Fruit fly (Drosophila melanogaster) ovary, adult (tissue): ENCODE results near the gene TwdlV.

Source experiments
- CG17801 ChIP-seq: fragments of 200-800 bp; optimal IDR thresholded peaks from 2 replicates; lab custom pipeline; 2019; ENCODE audit warnings: missing biosample characterization, mild to moderate bottlenecking, missing genetic modification characterization, moderate library complexity; ENCODE audit not compliant: partially characterized antibody

The TwdlV gene

DNA sequence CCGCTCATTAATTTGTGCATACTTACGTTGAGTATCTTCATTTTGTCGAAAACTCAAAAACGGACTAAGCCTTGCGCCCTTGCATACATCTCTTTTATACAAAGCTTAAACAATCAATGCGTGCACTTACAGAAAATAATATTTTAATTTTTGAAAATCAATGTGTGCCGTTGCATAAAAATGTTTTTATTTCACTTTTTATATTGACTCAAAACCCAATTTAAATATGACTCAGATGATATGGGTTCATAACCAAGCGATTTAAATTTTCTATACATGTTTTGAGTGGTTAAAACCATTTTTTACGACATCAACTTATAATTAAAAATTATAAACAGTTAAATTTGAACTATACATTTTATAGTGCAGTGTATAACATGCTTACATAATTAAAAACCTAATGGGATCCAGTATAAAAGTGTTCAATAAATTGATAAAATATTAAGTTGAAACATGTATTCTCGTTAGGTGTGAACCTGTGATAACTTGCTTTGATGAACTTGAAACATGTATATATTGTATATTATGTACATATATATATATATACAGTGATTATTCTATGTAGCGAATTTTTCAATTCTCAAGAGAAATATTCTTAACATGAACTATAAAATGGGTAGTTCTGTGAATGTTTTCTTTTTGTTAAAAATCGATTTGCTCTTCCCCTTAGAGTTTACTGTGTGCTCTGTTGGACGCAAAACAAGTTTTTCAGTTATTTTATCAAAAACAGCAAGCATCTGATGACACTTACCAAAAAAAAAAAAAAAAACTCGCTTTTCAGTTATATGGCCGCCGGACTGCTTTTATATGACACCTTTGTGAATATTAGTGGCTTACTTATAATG lies 11.2 kb upstream of the TwdlV start, which contains the start of gene CG34305:
CG34305 (minus strand) TSS at position 51 of the 845 bp plus-strand sequence.
- TF ChIP-seq CG17801 (GFP tag; lab: Kevin White, UChicago), result no peak

DNA sequence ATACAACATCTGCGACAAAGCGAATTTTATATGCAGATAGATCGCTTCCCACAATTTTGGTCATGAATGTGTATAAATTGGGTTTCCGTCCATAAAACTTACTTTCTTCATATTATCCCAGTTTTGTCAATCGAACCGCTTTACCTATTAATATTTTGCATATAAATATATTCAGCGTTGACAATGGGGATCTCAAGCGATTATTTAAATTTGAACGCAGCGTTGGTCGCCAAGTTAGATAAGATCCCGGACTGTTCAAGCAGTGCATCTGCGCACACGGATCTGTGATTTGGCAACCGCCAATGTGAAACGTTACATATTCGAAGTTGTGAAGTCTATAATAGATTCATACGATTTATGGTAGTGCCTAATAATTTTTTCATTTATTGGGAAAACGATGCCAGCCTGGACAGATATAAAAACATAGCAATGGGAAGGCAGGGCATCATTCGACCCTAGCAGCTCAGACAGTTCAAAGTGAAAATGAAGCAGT lies 7.9 kb upstream of the TwdlV start, which contains the start of gene TwdlF:
TwdlF (plus strand) TSS at position 443 of the 493 bp plus-strand sequence.
- no peak for TF ChIP-seq CG17801 (GFP tag; lab: Kevin White, UChicago)

DNA sequence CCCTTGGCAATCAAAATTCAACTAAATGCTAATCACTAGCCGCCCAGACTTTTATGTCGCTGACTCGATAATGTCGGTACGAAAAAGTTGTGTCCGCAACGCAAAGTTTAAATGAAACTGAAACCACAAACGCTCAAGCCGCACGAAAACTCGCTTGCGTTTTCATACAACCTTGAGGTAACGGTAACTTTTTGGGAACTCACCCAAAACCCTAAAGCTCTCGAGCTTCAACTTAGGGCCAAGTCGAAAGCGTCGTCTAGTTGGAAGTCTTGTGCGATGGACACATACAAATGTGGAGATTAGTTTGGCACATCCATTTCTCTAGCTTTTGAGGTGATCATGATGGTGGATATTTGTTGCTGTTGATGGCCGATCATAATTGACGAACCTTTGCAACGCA lies 4.6 kb upstream of the TwdlV start:
- no peak for TF ChIP-seq CG17801 (GFP tag; lab: Kevin White, UChicago)

DNA sequence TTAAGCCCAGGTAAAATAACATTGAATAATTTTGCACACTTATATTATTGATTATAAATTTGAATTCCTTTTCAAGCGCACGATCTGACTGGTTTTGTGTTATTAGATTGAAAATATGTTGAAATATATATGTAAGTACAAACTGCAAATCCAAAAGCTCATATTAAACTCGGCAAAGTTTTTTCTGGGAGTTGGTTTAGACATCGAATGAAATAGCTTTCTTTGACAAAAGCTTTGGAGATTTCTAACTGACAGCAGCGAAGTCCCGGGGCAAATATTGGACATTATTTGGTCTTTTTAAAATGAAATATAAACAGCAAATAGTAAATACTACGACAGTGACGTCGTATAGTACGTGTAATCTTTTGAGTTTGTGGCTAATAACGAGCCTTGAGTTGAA lies 3.3 kb upstream of the TwdlV start, which contains the start of gene TwdlG:
TwdlG (minus strand) TSS at position 101 of the 400 bp plus-strand sequence.
- TF ChIP-seq CG17801 (GFP tag; lab: Kevin White, UChicago), result no peak

DNA sequence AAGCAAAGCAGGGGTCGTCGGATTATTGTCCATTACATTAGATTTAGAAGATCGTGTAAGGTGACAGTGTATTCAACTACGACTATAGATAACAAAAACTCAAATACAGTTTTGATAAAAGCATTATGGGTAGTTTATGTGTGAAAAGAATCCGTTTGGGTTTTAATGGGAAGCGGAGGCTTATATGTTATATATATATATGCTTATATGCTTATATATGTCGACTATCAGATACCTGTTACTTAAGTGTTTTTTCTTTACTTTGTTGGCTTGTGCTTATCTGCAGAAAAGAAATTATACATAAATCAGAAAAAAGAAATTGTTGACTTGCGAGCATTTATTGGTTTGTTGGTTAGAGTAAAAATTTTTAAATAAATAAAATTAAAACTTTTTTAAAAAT lies 1.6 kb upstream of the TwdlV start, which contains the start of gene CG14644:
CG14644 (minus strand) TSS at position 101 of the 400 bp plus-strand sequence.
- no peak for TF ChIP-seq CG17801 (GFP tag; lab: Kevin White, UChicago)

DNA sequence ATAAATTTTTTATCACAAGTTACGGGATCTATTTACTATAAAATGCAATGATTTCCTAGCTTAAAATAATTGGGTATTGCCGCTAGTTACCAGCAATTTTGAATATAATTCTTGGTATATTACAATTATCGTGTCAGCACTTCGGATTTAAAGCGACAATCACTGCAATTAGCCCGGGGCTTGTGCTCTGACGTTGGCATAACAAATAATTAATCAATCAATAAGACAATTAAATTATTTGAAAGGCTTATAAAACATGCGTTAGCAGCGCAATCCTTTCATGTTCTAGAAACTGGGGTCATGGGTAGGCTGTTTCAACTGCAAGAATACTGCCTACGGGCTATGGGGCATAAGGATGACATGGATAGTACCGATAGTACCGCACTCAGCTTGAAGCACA lies 2.2 kb downstream of the TwdlV start, which contains the start of gene Or82a:
Or82a (plus strand) TSS at position 301 of the 400 bp plus-strand sequence.
- TF ChIP-seq CG17801 (GFP tag; lab: Kevin White, UChicago), result no peak

DNA sequence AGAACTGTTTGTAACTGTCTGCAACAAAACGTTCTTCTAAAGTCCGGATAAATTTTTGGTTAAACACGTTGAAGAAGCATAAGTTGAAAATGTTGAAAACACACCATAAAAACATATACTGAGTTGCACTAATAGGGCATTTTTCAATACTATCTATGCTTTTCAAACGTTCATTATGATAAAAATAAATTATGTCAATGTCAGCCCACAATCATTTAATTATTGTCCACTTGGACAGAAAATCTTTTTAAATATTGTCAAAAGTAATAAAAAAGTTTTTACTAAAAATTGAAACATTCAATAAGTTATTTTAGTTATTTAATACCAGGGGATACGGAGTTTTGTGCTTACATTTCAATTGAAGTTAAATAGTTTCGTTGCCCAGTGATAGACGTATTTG lies 12.0 kb downstream of the TwdlV start, which contains the start of gene CG1092:
CG1092 (plus strand) TSS at position 301 of the 400 bp plus-strand sequence.
- no peak for TF ChIP-seq CG17801 (GFP tag; lab: Kevin White, UChicago)

DNA sequence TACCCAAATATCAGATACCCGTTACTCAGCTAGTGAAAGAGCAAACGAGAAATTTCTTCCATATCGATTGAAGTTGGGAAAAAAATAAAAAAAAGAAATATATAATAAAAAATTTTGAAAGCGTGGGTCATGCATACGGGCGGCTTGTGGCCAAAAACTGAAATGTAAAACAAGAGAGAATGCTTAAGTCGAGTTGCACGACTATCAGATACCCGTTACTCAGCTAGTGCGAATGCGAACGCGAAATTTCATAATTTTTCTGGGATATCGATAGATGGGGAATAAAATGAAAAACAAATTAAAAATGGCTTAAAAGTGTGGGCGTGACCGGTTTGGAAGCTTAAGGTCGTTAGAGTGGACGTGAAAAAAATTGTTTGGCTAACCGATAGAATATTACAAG lies 13.8 kb downstream of the TwdlV start:
- TF ChIP-seq CG17801 (GFP tag; lab: Kevin White, UChicago), result no peak

DNA sequence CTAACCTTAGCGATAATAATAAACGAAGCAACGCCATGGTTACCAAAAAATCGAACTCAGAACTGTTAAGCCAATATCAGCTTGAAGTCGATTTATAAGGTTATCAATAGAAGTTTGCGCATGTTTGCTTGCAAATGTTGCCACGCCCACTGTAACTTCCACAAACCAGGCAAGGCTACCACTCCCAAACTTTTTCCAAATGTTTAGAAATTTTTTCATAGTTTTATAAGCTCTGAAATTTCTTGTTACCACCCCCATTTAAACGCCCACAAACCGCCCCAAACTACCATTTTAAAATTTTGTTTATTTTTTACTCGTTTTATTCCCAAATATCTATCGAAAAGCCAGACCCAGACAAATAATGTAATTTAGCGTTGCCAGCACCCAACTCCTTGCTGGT lies 23.3 kb downstream of the TwdlV start, which contains the start of gene flip:
flip (minus strand) TSS at position 101 of the 400 bp plus-strand sequence.
- TF ChIP-seq CG17801 (GFP tag; lab: Kevin White, UChicago), result no peak

DNA sequence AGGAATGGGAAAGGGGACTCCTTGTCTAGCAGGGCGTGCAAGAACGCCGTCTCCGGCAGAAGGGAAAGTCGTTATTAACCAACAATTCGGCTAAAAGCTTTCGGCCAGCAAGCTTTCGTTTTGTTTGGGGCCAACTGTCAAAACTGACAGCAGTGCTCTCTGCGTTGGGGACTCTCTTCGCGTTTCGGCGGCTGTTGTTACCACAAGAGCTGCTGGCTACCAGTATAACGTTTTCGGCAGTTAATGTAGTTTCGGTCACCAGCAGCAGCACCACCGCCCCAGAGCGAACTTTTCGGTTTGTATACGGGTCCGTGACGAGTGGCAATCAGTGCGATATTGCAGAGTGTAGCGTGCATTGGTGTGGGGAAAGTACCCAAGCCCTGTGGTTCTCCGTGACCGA lies 25.6 kb downstream of the TwdlV start, which contains the start of gene cpx:
cpx (plus strand) TSS at position 160 of the 400 bp plus-strand sequence.
- no peak for TF ChIP-seq CG17801 (GFP tag; lab: Kevin White, UChicago)

DNA sequence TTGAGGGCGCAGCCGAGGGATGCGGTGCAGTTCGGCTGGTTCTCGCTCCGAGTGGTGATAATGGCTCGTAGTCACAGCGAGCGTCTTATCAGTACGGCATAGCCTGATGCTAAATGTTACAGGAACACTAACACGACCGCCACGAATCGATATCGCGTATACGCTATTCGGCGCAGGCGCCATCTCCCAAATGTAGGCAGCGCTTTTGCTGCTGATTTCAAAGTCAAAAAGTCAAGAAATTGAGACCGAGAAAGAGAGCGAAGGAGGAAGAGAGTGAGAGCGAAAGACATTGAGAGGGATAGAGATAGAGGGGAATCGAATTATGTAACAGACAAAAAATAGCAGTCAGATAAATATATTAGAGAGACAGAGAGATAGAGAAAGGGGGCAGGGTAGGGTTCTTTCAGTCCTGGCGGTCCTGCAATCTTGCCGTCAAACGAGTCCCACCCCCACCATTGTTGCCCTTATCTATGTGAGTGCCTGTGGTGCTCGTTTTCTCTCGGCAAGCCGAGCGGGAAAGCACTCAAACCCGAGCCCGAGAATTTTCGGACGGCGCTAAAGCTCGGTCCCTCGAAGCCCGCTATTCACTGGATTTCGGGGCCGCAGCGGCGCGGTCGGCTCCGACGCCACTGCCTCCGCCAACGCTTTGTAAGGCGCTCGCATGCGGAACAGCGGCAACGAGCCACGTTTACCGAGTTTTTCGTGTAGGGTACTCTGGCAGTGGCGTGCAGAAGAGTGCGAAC lies 26.8 kb downstream of the TwdlV start:
- no peak for TF ChIP-seq CG17801 (GFP tag; lab: Kevin White, UChicago)

DNA sequence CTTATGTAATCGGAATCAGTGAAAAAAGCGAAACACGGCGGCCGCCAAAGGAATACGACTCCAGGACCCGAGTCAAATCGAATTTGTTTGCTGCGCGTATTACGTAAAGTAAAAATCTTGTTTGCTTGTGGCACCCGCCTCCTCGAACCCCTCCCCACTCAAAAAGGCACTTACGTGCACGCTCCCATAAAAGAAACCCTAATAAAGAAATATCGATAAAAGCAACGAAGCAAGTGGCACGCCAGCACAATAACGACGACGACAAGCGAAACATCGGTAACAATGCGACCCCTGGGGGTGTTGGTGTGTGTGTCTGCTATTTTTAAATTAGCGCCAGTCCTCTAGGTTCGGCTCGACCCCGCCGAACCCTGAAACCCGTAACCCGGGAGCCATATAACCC lies 27.7 kb downstream of the TwdlV start:
- no peak for TF ChIP-seq CG17801 (GFP tag; lab: Kevin White, UChicago)

DNA sequence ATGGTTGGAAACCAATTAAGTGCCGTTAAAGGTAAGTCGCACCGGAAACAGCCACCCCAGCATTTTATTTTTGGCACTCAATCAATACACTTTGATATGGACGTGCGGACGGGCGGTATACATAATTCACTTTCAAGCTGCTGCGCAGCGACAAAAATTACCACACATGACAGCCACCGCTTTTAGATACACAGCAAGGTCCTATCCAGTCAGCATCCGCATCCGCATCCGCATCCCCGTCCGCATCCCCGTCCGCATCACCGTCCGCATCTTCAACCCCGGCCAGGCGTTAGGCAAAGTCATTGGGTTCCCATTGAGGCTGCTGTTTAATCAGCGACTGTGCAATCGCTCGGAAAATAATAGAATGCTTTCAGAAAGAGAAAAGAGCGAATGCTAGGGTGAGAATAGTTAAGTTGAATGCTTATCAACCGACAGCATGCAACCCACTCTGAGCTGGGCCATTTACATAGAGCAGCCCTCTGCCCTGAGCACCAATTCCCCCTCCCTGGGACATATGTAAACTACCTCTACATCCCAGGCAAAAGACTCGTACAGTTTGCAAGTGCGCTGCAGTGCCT lies 30.0 kb downstream of the TwdlV start:
- TF ChIP-seq CG17801 (GFP tag; lab: Kevin White, UChicago), result no peak

DNA sequence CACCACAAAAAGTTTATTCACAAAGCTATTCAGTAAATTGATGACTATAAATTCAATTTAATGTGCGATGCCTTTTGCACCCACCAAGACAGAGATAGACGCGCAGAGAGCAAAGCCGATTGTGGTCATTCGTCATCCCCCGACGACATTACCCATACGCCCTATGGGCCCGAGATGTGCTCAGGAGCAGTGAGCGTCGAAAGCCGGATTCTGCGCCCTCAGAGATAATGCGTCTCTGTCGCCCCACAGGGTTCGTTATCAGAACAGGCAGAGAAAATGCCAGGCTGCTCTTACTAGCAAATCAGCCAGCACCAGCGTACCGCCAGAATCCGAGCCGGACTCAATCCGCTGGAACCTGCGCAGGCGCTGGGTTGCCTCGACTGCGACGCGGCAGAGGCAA lies 36.8 kb downstream of the TwdlV start:
- TF ChIP-seq CG17801 (GFP tag; lab: Kevin White, UChicago), result no peak
